Worm (Caenorhabditis elegans): Measurements from ENCODE around the gene xpb-1.

ce11 chrIII:11580428-11580885 lies 54.0 kb downstream of the xpb-1 start, which contains the start of gene Y66D12A.7:
- TF ChIP-seq nhr-237 (tag; optimal IDR thresholded peaks at IDR 0.05) (no peak), unc-62 (GFP tag; optimal IDR thresholded peaks at IDR 0.05) (no peak), irx-1 (tag; optimal IDR thresholded peaks at IDR 0.05) (no peak), hlh-17 (GFP tag; optimal IDR thresholded peaks at IDR 0.05; ENCODE audit: borderline replicate concordance) (no peak), fos-1 (tag; optimal IDR thresholded peaks at IDR 0.05) (no peak), unc-86 (tag; optimal IDR thresholded peaks at IDR 0.05) (no peak), dsc-1 (tag; optimal IDR thresholded peaks at IDR 0.05) (no peak), mef-2 (tag; optimal IDR thresholded peaks at IDR 0.05) (no peak), ces-1 (GFP tag; optimal IDR thresholded peaks at IDR 0.05) (no peak), pqm-1 (tag; optimal IDR thresholded peaks at IDR 0.05) (no peak), nhr-12 (tag; optimal IDR thresholded peaks at IDR 0.05) (no peak)
